Worm (Caenorhabditis elegans): ENCODE measurements around the gene hlh-28.

Gene hlh-28

ce11 chrX:17527377-17527776 is 23.5 kb upstream of the hlh-28 start:
- TF ChIP-seq sea-2 (GFP tag; IDR thresholded peaks at IDR 0.05) (no peak), F23B12.7 (tag; optimal IDR thresholded peaks at IDR 0.05; ENCODE audit: insufficient read depth) (no peak), tbx-9 (tag; optimal IDR thresholded peaks at IDR 0.05; ENCODE audit: borderline replicate concordance) (no peak), T07F8.4 (tag; optimal IDR thresholded peaks at IDR 0.05) (no peak), nhr-120 (GFP tag; IDR thresholded peaks at IDR 0.05) (no peak), mxl-1 (tag; optimal IDR thresholded peaks at IDR 0.05) (no peak), nhr-27 (tag; optimal IDR thresholded peaks at IDR 0.05) (no peak), ekl-4 (GFP tag; IDR thresholded peaks at IDR 0.05) (0 out of 2 replicates have a peak, but pooled peaks have one; percentile 36), nfyb-1 (GFP tag; IDR thresholded peaks at IDR 0.05) (0 out of 2 replicates have a peak, but pooled peaks have one; percentile 18), efl-1 (GFP tag; optimal IDR thresholded peaks at IDR 0.05) (no peak), Y53G8AR.9 (GFP tag; conservative IDR thresholded peaks at IDR 0.05) (no peak), nhr-80 (tag; optimal IDR thresholded peaks at IDR 0.05) (no peak)

ce11 chrX:17528068-17528467 is 22.8 kb upstream of the hlh-28 start, which contains the start of gene sup-10:
sup-10 (plus strand) TSS chrX:17528344.
- TF ChIP-seq lin-35 (GFP tag; optimal IDR thresholded peaks at IDR 0.05) (no peak), ceh-27 (GFP tag; optimal IDR thresholded peaks at IDR 0.05) (no peak), pha-4 (tag; optimal IDR thresholded peaks at IDR 0.05) (no peak), fkh-3 (tag; optimal IDR thresholded peaks at IDR 0.05) (no peak), hmg-1.2 (GFP tag; IDR thresholded peaks at IDR 0.05) (no peak), snpc-1.3 (tag; optimal IDR thresholded peaks at IDR 0.05; ENCODE audit: insufficient read depth) (no peak), ztf-28 (GFP tag; IDR thresholded peaks at IDR 0.05) (no peak), snpc-1.1 (tag; optimal IDR thresholded peaks at IDR 0.05; ENCODE audit: insufficient read depth) (no peak), ztf-18 (tag; optimal IDR thresholded peaks at IDR 0.05) (no peak), akir-1 (GFP tag; optimal IDR thresholded peaks at IDR 0.05) (no peak), ceh-100 (GFP tag; IDR thresholded peaks at IDR 0.05) (no peak), K11D2.4 (GFP tag; IDR thresholded peaks at IDR 0.05) (no peak)

ce11 chrX:17534014-17534465 is 16.8 kb upstream of the hlh-28 start, which contains the start of gene F31A3.3:
F31A3.3 (minus strand) TSS chrX:17534064.
- no peak for TF ChIP-seq F23B12.7 (tag; optimal IDR thresholded peaks at IDR 0.05; ENCODE audit: insufficient read depth)
- TF ChIP-seq nhr-80 (tag; optimal IDR thresholded peaks at IDR 0.05) = peak; percentile 90
- TF ChIP-seq ekl-4 (GFP tag; IDR thresholded peaks at IDR 0.05) = no peak
- TF ChIP-seq dox-1 (GFP tag; IDR thresholded peaks at IDR 0.05) = 0 out of 2 replicates have a peak, but pooled peaks have one; percentile 30
- TF ChIP-seq mxl-1 (tag; optimal IDR thresholded peaks at IDR 0.05) = no peak
- no peak for TF ChIP-seq chd-7 (tag; optimal IDR thresholded peaks at IDR 0.05)
- no peak for TF ChIP-seq aptf-3 (GFP tag; IDR thresholded peaks at IDR 0.05)

ce11 chrX:17534877-17535276 is 16.0 kb upstream of the hlh-28 start:
- TF ChIP-seq nhr-90 (tag; optimal IDR thresholded peaks at IDR 0.05) = no peak
- TF ChIP-seq F49E8.2 (tag; optimal IDR thresholded peaks at IDR 0.05; ENCODE audit: insufficient read depth) = no peak
- TF ChIP-seq hrde-1 (tag; optimal IDR thresholded peaks at IDR 0.05; ENCODE audit: borderline replicate concordance) = no peak
- TF ChIP-seq ztf-18 (tag; optimal IDR thresholded peaks at IDR 0.05) = no peak
- no peak for TF ChIP-seq lin-35 (GFP tag; optimal IDR thresholded peaks at IDR 0.05)
- no peak for TF ChIP-seq snpc-3.4 (tag; optimal IDR thresholded peaks at IDR 0.05)
- no peak for TF ChIP-seq lin-26 (GFP tag; IDR thresholded peaks at IDR 0.05)
- no peak for TF ChIP-seq aptf-2 (GFP tag; conservative IDR thresholded peaks at IDR 0.05)
- TF ChIP-seq ceh-27 (GFP tag; optimal IDR thresholded peaks at IDR 0.05) = no peak
- no peak for TF ChIP-seq mel-28 (tag; optimal IDR thresholded peaks at IDR 0.05; ENCODE audit: borderline replicate concordance)
- no peak for TF ChIP-seq pha-4 (tag; optimal IDR thresholded peaks at IDR 0.05)
- TF ChIP-seq egl-18 (GFP tag; IDR thresholded peaks at IDR 0.05) = no peak
- no peak for TF ChIP-seq unc-62 (GFP tag; optimal IDR thresholded peaks at IDR 0.05)
- no peak for TF ChIP-seq bed-2 (GFP tag; IDR thresholded peaks at IDR 0.05)
- TF ChIP-seq C06A6.2 (GFP tag; conservative IDR thresholded peaks at IDR 0.05) = no peak
- no peak for TF ChIP-seq F57A8.1 (GFP tag; optimal IDR thresholded peaks at IDR 0.05)
- TF ChIP-seq lsl-1 (GFP tag; optimal IDR thresholded peaks at IDR 0.05) = no peak
- TF ChIP-seq hlh-26 (GFP tag; conservative IDR thresholded peaks at IDR 0.05) = no peak
